Worm (Caenorhabditis elegans) whole organism, L1 larva: ENCODE data around the gene B0285.6.

Source experiments
- C04F5.9 ChIP-seq: sonication (generic microtip); optimal IDR thresholded peaks from 2 replicates; lab custom pipeline; 2016; ENCODE audit warnings: missing genetic modification characterization, missing compliant biosample characterization
- C34B4.2 ChIP-seq: sonication (generic microtip); optimal IDR thresholded peaks from 2 replicates; lab custom pipeline; 2017; ENCODE audit warnings: mild to moderate bottlenecking, missing genetic modification characterization, missing compliant biosample characterization
- Y116A8C.19 ChIP-seq: sonication (generic microtip); optimal IDR thresholded peaks from 2 replicates; lab custom pipeline; 2016; ENCODE audit warnings: missing compliant biosample characterization, missing genetic modification characterization, borderline replicate concordance
- ceh-82 ChIP-seq, 3 experiments: fragments of 150-350 bp in 1 of 3; sonication (generic microtip) in 2 of 3; optimal IDR thresholded peaks; 2 replicates each; lab custom pipeline; 2014 to 2017; ENCODE audit warnings: missing biosample characterization in 3 of 3, missing genetic modification characterization in 3 of 3
- ceh-88 ChIP-seq: fragments of 200-800 bp; sonication (Bioruptor generic); IDR thresholded peaks from 2 replicates; pipeline ENCODE4 v1.3.6; 2022; ENCODE audit warnings: missing genetic modification characterization, missing compliant biosample characterization
- efl-1 ChIP-seq, 4 experiments: fragments of 150-350 bp; optimal IDR thresholded peaks in 3 of 4; peaks in 1 of 4; 1 replicate in 1 of 4; 2 replicates in 3 of 4; lab custom pipeline; 2014; ENCODE audit warnings: missing biosample characterization in 2 of 4, missing genetic modification characterization in 2 of 4, missing genetic modification reagents in 2 of 4
- elt-2 ChIP-seq: sonication (generic microtip); optimal IDR thresholded peaks from 2 replicates; lab custom pipeline; 2016; ENCODE audit warnings: missing genetic modification characterization, mild to moderate bottlenecking, inconsistent platforms, missing compliant biosample characterization, missing genetic modification reagents
- elt-3 ChIP-seq, 6 experiments: fragments of 150-350 bp in 1 of 6; sonication (generic microtip); optimal IDR thresholded peaks; 2 replicates each; lab custom pipeline; 2017 to 2018; ENCODE audit warnings: missing biosample characterization in 6 of 6, missing genetic modification characterization in 6 of 6, inconsistent platforms in 1 of 6
- fkh-8 ChIP-seq: sonication (generic microtip); optimal IDR thresholded peaks from 2 replicates; lab custom pipeline; 2016; ENCODE audit warnings: mild to moderate bottlenecking, missing genetic modification characterization, missing compliant biosample characterization
- grh-1 ChIP-seq: fragments of 200-800 bp; sonication (Bioruptor generic); IDR thresholded peaks from 2 replicates; pipeline ENCODE4 v1.3.6; 2022; ENCODE audit warnings: missing genetic modification reagents, missing genetic modification characterization, missing compliant biosample characterization
- hlh-17 ChIP-seq: fragments of 200-800 bp; sonication (Bioruptor generic); optimal IDR thresholded peaks from 2 replicates; lab custom pipeline; 2018; ENCODE audit warnings: missing genetic modification characterization, mild to moderate bottlenecking, missing compliant biosample characterization, moderate library complexity, borderline replicate concordance
- hlh-4 ChIP-seq: sonication (generic microtip); optimal IDR thresholded peaks from 2 replicates; lab custom pipeline; 2016; ENCODE audit warnings: mild to moderate bottlenecking, missing genetic modification characterization, missing compliant biosample characterization
- hpl-2 ChIP-seq: fragments of 150-350 bp; optimal IDR thresholded peaks from 2 replicates; lab custom pipeline; 2014; ENCODE audit warnings: missing biosample characterization, missing genetic modification reagents, missing genetic modification characterization
- jun-1 ChIP-seq: fragments of 150-350 bp; optimal IDR thresholded peaks from 2 replicates; lab custom pipeline; 2014; ENCODE audit warnings: missing biosample characterization, missing genetic modification reagents, missing genetic modification characterization
- lin-13 ChIP-seq: fragments of 150-350 bp; optimal IDR thresholded peaks from 2 replicates; lab custom pipeline; 2014; ENCODE audit warnings: missing biosample characterization, missing genetic modification reagents, missing genetic modification characterization
- lin-15B ChIP-seq: fragments of 150-350 bp; sonication (generic microtip); optimal IDR thresholded peaks from 3 replicates; lab custom pipeline; 2014; ENCODE audit warnings: missing biosample characterization, missing genetic modification characterization
- lsy-2 ChIP-seq, 2 experiments: fragments of 150-350 bp; optimal IDR thresholded peaks; 2 replicates each; lab custom pipeline; 2014; ENCODE audit warnings: missing biosample characterization in 2 of 2, missing genetic modification characterization in 2 of 2
- mep-1 ChIP-seq: fragments of 150-350 bp; optimal IDR thresholded peaks from 2 replicates; lab custom pipeline; 2014; ENCODE audit warnings: missing biosample characterization, missing genetic modification characterization
- nhr-19 ChIP-seq: fragments of 200-800 bp; sonication (Bioruptor generic); conservative IDR thresholded peaks from 2 replicates; pipeline ENCODE4 v1.3.6; 2022; ENCODE audit warnings: missing genetic modification characterization, missing compliant biosample characterization
- nhr-237 ChIP-seq: fragments of 150-350 bp; optimal IDR thresholded peaks from 2 replicates; lab custom pipeline; 2014; ENCODE audit warnings: missing biosample characterization, missing genetic modification characterization
- nhr-28 ChIP-seq: fragments of 150-350 bp; optimal IDR thresholded peaks from 2 replicates; lab custom pipeline; 2014; ENCODE audit warnings: missing biosample characterization, missing genetic modification characterization
- nhr-47 ChIP-seq: sonication (generic microtip); optimal IDR thresholded peaks from 2 replicates; lab custom pipeline; 2016; ENCODE audit warnings: mild to moderate bottlenecking, missing genetic modification characterization, moderate library complexity, missing compliant biosample characterization
- nhr-71 ChIP-seq: sonication (generic microtip); optimal IDR thresholded peaks from 2 replicates; lab custom pipeline; 2016; ENCODE audit warnings: mild to moderate bottlenecking, missing genetic modification characterization, moderate library complexity, missing compliant biosample characterization
- nhr-90 ChIP-seq: sonication (generic microtip); optimal IDR thresholded peaks from 2 replicates; lab custom pipeline; 2016; ENCODE audit warnings: mild to moderate bottlenecking, missing genetic modification characterization, missing compliant biosample characterization; ENCODE audit not compliant: poor library complexity
- pag-3 ChIP-seq: sonication (generic microtip); optimal IDR thresholded peaks from 2 replicates; lab custom pipeline; 2017; ENCODE audit warnings: missing genetic modification characterization, mild to moderate bottlenecking, missing compliant biosample characterization, antibody characterized with exemption, borderline replicate concordance; ENCODE audit not compliant: insufficient read depth
- pqm-1 ChIP-seq: sonication (generic microtip); optimal IDR thresholded peaks from 3 replicates; lab custom pipeline; 2017; ENCODE audit warnings: missing biosample characterization, missing genetic modification characterization
- rnt-1 ChIP-seq: sonication (generic microtip); optimal IDR thresholded peaks from 2 replicates; lab custom pipeline; 2016; ENCODE audit warnings: mild to moderate bottlenecking, missing genetic modification characterization, moderate library complexity, missing compliant biosample characterization
- snpc-4 ChIP-seq: fragments of 150-350 bp; optimal IDR thresholded peaks from 2 replicates; lab custom pipeline; 2014; ENCODE audit warnings: missing biosample characterization, missing genetic modification characterization
- snu-23 ChIP-seq: sonication (generic microtip); optimal IDR thresholded peaks from 2 replicates; lab custom pipeline; 2016; ENCODE audit warnings: missing genetic modification characterization, missing compliant biosample characterization
- sox-4 ChIP-seq: sonication (generic microtip); optimal IDR thresholded peaks from 2 replicates; lab custom pipeline; 2016; ENCODE audit warnings: missing genetic modification characterization, missing compliant biosample characterization
- sup-37 ChIP-seq: fragments of 200-800 bp; sonication (Bioruptor generic); optimal IDR thresholded peaks from 2 replicates; lab custom pipeline; 2018; ENCODE audit warnings: mild to moderate bottlenecking, missing genetic modification characterization, missing compliant biosample characterization
- swsn-7 ChIP-seq: sonication (generic microtip); optimal IDR thresholded peaks from 2 replicates; lab custom pipeline; 2016; ENCODE audit warnings: missing genetic modification characterization, missing compliant biosample characterization
- tbx-2 ChIP-seq: sonication (generic microtip); optimal IDR thresholded peaks from 2 replicates; lab custom pipeline; 2016; ENCODE audit warnings: missing genetic modification characterization, missing compliant biosample characterization
- tlp-1 ChIP-seq: fragments of 150-350 bp; optimal IDR thresholded peaks from 2 replicates; lab custom pipeline; 2014; ENCODE audit warnings: missing biosample characterization, missing genetic modification characterization
- unc-130 ChIP-seq: fragments of 150-350 bp; optimal IDR thresholded peaks from 2 replicates; lab custom pipeline; 2017; ENCODE audit warnings: missing biosample characterization, missing genetic modification characterization, inconsistent platforms
- unc-30 ChIP-seq: sonication (generic microtip); optimal IDR thresholded peaks from 2 replicates; lab custom pipeline; 2017; ENCODE audit warnings: missing biosample characterization, missing genetic modification characterization
- unc-62 ChIP-seq: fragments of 150-350 bp; optimal IDR thresholded peaks from 2 replicates; lab custom pipeline; 2014; ENCODE audit warnings: missing biosample characterization, missing genetic modification reagents, missing genetic modification characterization
- unc-86 ChIP-seq: sonication (generic microtip); optimal IDR thresholded peaks from 2 replicates; lab custom pipeline; 2016; ENCODE audit warnings: missing genetic modification characterization, missing compliant biosample characterization
- zag-1 ChIP-seq: fragments of 150-350 bp; optimal IDR thresholded peaks from 2 replicates; lab custom pipeline; 2014; ENCODE audit warnings: missing biosample characterization, missing genetic modification characterization
- ztf-11 ChIP-seq, 2 experiments: sonication (generic microtip); optimal IDR thresholded peaks; 2 replicates each; lab custom pipeline; 2016 to 2017; ENCODE audit warnings: missing genetic modification characterization in 2 of 2, missing biosample characterization in 1 of 2, missing compliant biosample characterization in 1 of 2
- ztf-4 ChIP-seq: fragments of 150-350 bp; optimal IDR thresholded peaks from 2 replicates; lab custom pipeline; 2014; ENCODE audit warnings: missing biosample characterization, missing genetic modification characterization

The B0285.6 gene

ce11 chrIII:4404339-4404836, 54.5 kb downstream of the B0285.6 start, which contains the start of the genes R07E5.17 and snfc-5 (continued):
- TF ChIP-seq pqm-1 (tag; lab: Kevin White, UChicago) = no peak
- no peak for TF ChIP-seq rnt-1 (tag; lab: Kevin White, UChicago)
- TF ChIP-seq unc-130 (tag; lab: Kevin White, UChicago) = no peak
- TF ChIP-seq swsn-7 (tag; lab: Kevin White, UChicago) = no peak
- TF ChIP-seq nhr-47 (tag; lab: Kevin White, UChicago) = no peak
- no peak for TF ChIP-seq tbx-2 (tag; lab: Kevin White, UChicago)
- no peak for TF ChIP-seq C34B4.2 (tag; lab: Kevin White, UChicago)
- no peak for TF ChIP-seq unc-62 (GFP tag; lab: Kevin White, UChicago)
- no peak for TF ChIP-seq elt-2 (tag; lab: Kevin White, UChicago)
- no peak for TF ChIP-seq grh-1 (GFP tag; lab: Robert Waterston, UW)
- TF ChIP-seq zag-1 (tag; lab: Kevin White, UChicago) = no peak
- no peak for TF ChIP-seq nhr-19
- TF ChIP-seq nhr-71 (tag; lab: Kevin White, UChicago) = no peak
- no peak for TF ChIP-seq ztf-4 (tag; lab: Kevin White, UChicago)
- TF ChIP-seq hpl-2 (GFP tag; lab: Kevin White, UChicago) = no peak
- TF ChIP-seq nhr-28 (tag; lab: Kevin White, UChicago) = no peak
- no peak for TF ChIP-seq Y116A8C.19 (tag; lab: Kevin White, UChicago)
- no peak for TF ChIP-seq sup-37
- no peak for TF ChIP-seq nhr-90 (tag; lab: Kevin White, UChicago)
- TF ChIP-seq nhr-237 = no peak
- TF ChIP-seq mep-1 (tag; lab: Kevin White, UChicago) = peak; percentile 59
- TF ChIP-seq snpc-4 = peak; percentile 18
- TF ChIP-seq unc-30 (tag; lab: Kevin White, UChicago) = no peak
- no peak for TF ChIP-seq hlh-17
- TF ChIP-seq C04F5.9 (tag; lab: Kevin White, UChicago) = no peak
- peak; percentile 26 to 78 for TF ChIP-seq lsy-2 (tag; optimal IDR thresholded peaks at IDR 0.05; lab: Kevin White, UChicago)
- TF ChIP-seq tlp-1 = no peak
- TF ChIP-seq pag-3 = no peak
- TF ChIP-seq snu-23 (GFP tag; lab: Kevin White, UChicago) = no peak
- peak; percentile 54 for TF ChIP-seq lin-15B
- TF ChIP-seq hlh-4 (tag; lab: Kevin White, UChicago) = no peak
- TF ChIP-seq sox-4 = no peak
- TF ChIP-seq fkh-8 (tag; lab: Kevin White, UChicago) = peak; percentile 14
- TF ChIP-seq unc-86 (tag; lab: Kevin White, UChicago) = no peak
- no peak for TF ChIP-seq ceh-88 (GFP tag; lab: Robert Waterston, UW)
- TF ChIP-seq jun-1 (tag; lab: Kevin White, UChicago) = no peak
- no peak for TF ChIP-seq ztf-11 (tag; optimal IDR thresholded peaks at IDR 0.05; lab: Kevin White, UChicago)
- no peak for TF ChIP-seq elt-3 (tag; optimal IDR thresholded peaks at IDR 0.05; lab: Kevin White, UChicago)
- TF ChIP-seq efl-1 (optimal IDR thresholded peaks at IDR 0.05; lab: Kevin White, UChicago) = peak; percentile 51 to 59
- TF ChIP-seq efl-1 (GFP tag; optimal IDR thresholded peaks at IDR 0.05 in 1 of 2; lab: Kevin White, UChicago) = peak; percentile 46 to 68
- no peak for TF ChIP-seq lin-13 (GFP tag; lab: Kevin White, UChicago)
- peak in 1 of 3 experiments; percentile 42 for TF ChIP-seq ceh-82 (tag; optimal IDR thresholded peaks at IDR 0.05; lab: Kevin White, UChicago)
